Worm (Caenorhabditis elegans) whole organism, L3 larva: ENCODE measurements around the gene T19C4.5.
A peak's percentile ranks its signal among the peaks of the same experiment; 100 is the strongest.

Experiments
- R02D3.7 ChIP-seq: fragments of 150-350 bp; optimal IDR thresholded peaks from 2 replicates; lab custom pipeline; 2014; ENCODE audit warnings: missing biosample characterization, missing genetic modification characterization
- aly-2 ChIP-seq: fragments of 150-350 bp; optimal IDR thresholded peaks from 2 replicates; lab custom pipeline; 2014; ENCODE audit warnings: missing biosample characterization, missing genetic modification characterization
- ama-1 ChIP-seq: fragments of 150-350 bp; optimal IDR thresholded peaks from 2 replicates; lab custom pipeline; 2018
- ceh-16 ChIP-seq: sonication (generic microtip); optimal IDR thresholded peaks from 2 replicates; lab custom pipeline; 2017; ENCODE audit warnings: missing biosample characterization, missing genetic modification characterization
- ceh-28 ChIP-seq: fragments of 150-350 bp; optimal IDR thresholded peaks from 2 replicates; lab custom pipeline; 2014; ENCODE audit warnings: missing biosample characterization, missing genetic modification reagents, missing genetic modification characterization
- ceh-82 ChIP-seq: fragments of 150-350 bp; optimal IDR thresholded peaks from 2 replicates; lab custom pipeline; 2014; ENCODE audit warnings: missing biosample characterization, missing genetic modification characterization
- ceh-9 ChIP-seq: sonication (generic microtip); optimal IDR thresholded peaks from 2 replicates; lab custom pipeline; 2018; ENCODE audit warnings: missing biosample characterization, missing genetic modification characterization
- daf-12 ChIP-seq: fragments of 150-350 bp; optimal IDR thresholded peaks from 2 replicates; lab custom pipeline; 2014; ENCODE audit warnings: missing biosample characterization, missing genetic modification reagents, missing genetic modification characterization
- egl-27 ChIP-seq: sonication (generic microtip); optimal IDR thresholded peaks from 4 replicates; lab custom pipeline; 2017; ENCODE audit warnings: missing biosample characterization, missing genetic modification reagents, missing genetic modification characterization
- elt-2 ChIP-seq: sonication (generic microtip); optimal IDR thresholded peaks from 2 replicates; lab custom pipeline; 2016; ENCODE audit warnings: missing genetic modification reagents, mild to moderate bottlenecking, missing genetic modification characterization, missing compliant biosample characterization
- elt-3 ChIP-seq, 3 experiments: fragments of 150-350 bp in 1 of 3; sonication (generic microtip) in 2 of 3; optimal IDR thresholded peaks; 2 replicates in 2 of 3; 4 replicates in 1 of 3; lab custom pipeline; 2014 to 2017; ENCODE audit warnings: missing biosample characterization in 3 of 3, missing genetic modification characterization in 3 of 3
- eor-1 ChIP-seq, 2 experiments: fragments of 150-350 bp; optimal IDR thresholded peaks; 2 replicates each; lab custom pipeline; 2014 to 2018; ENCODE audit warnings: missing biosample characterization in 2 of 2, missing genetic modification characterization in 2 of 2
- fkh-10 ChIP-seq: sonication (generic microtip); optimal IDR thresholded peaks from 2 replicates; lab custom pipeline; 2017; ENCODE audit warnings: missing biosample characterization, missing genetic modification reagents, missing genetic modification characterization
- fos-1 ChIP-seq: fragments of 150-350 bp; optimal IDR thresholded peaks from 2 replicates; lab custom pipeline; 2014; ENCODE audit warnings: missing biosample characterization, missing genetic modification characterization
- hmg-11 ChIP-seq: sonication (generic microtip); optimal IDR thresholded peaks from 2 replicates; lab custom pipeline; 2016; ENCODE audit warnings: missing genetic modification characterization, missing compliant biosample characterization
- jun-1 ChIP-seq: fragments of 150-350 bp; optimal IDR thresholded peaks from 2 replicates; lab custom pipeline; 2014; ENCODE audit warnings: missing biosample characterization, missing genetic modification reagents, missing genetic modification characterization
- lin-39 ChIP-seq: fragments of 150-350 bp; optimal IDR thresholded peaks from 2 replicates; lab custom pipeline; 2018; ENCODE audit warnings: missing biosample characterization, missing genetic modification reagents, missing genetic modification characterization
- lsy-12 ChIP-seq: sonication (generic microtip); optimal IDR thresholded peaks from 2 replicates; lab custom pipeline; 2016; ENCODE audit warnings: mild to moderate bottlenecking, missing genetic modification characterization, missing compliant biosample characterization
- mdl-1 ChIP-seq: fragments of 150-350 bp; optimal IDR thresholded peaks from 2 replicates; lab custom pipeline; 2014; ENCODE audit warnings: missing biosample characterization, missing genetic modification characterization
- mml-1 ChIP-seq: fragments of 150-350 bp; sonication (generic microtip); optimal IDR thresholded peaks from 3 replicates; lab custom pipeline; 2014; ENCODE audit warnings: missing biosample characterization, missing genetic modification characterization
- nfya-1 ChIP-seq: sonication (generic microtip); optimal IDR thresholded peaks from 2 replicates; lab custom pipeline; 2017; ENCODE audit warnings: missing genetic modification characterization, mild to moderate bottlenecking, missing compliant biosample characterization, antibody characterized with exemption, moderate library complexity; ENCODE audit not compliant: insufficient read depth
- nhr-11 ChIP-seq: fragments of 150-350 bp; optimal IDR thresholded peaks from 2 replicates; lab custom pipeline; 2014; ENCODE audit warnings: missing biosample characterization, missing genetic modification characterization
- nhr-23 ChIP-seq: fragments of 150-350 bp; optimal IDR thresholded peaks from 2 replicates; lab custom pipeline; 2014; ENCODE audit warnings: missing biosample characterization, missing genetic modification reagents, missing genetic modification characterization
- nhr-25 ChIP-seq: sonication (generic microtip); optimal IDR thresholded peaks from 2 replicates; lab custom pipeline; 2017; ENCODE audit warnings: missing biosample characterization, missing genetic modification characterization
- nhr-67 ChIP-seq: fragments of 150-350 bp; optimal IDR thresholded peaks from 2 replicates; lab custom pipeline; 2014; ENCODE audit warnings: missing biosample characterization, missing genetic modification characterization
- nhr-76 ChIP-seq: fragments of 150-350 bp; sonication (generic microtip); optimal IDR thresholded peaks from 5 replicates; lab custom pipeline; 2014; ENCODE audit warnings: missing biosample characterization, missing genetic modification characterization
- nhr-77 ChIP-seq: fragments of 150-350 bp; optimal IDR thresholded peaks from 2 replicates; lab custom pipeline; 2014; ENCODE audit warnings: missing biosample characterization, missing genetic modification characterization
- pha-4 ChIP-seq: fragments of 150-350 bp; optimal IDR thresholded peaks from 2 replicates; lab custom pipeline; 2014; ENCODE audit warnings: missing biosample characterization, missing genetic modification reagents, missing genetic modification characterization
- sea-2 ChIP-seq: fragments of 150-350 bp; sonication (generic microtip); optimal IDR thresholded peaks from 4 replicates; lab custom pipeline; 2014; ENCODE audit warnings: missing biosample characterization, missing genetic modification reagents, missing genetic modification characterization
- skn-1 ChIP-seq: fragments of 150-350 bp; optimal IDR thresholded peaks from 2 replicates; lab custom pipeline; 2014; ENCODE audit warnings: missing biosample characterization, missing genetic modification characterization
- snpc-4 ChIP-seq: fragments of 150-350 bp; optimal IDR thresholded peaks from 2 replicates; lab custom pipeline; 2014; ENCODE audit warnings: missing biosample characterization, missing genetic modification characterization
- tbx-2 ChIP-seq: sonication (generic microtip); optimal IDR thresholded peaks from 2 replicates; lab custom pipeline; 2016; ENCODE audit warnings: mild to moderate bottlenecking, missing genetic modification characterization, missing compliant biosample characterization
- unc-39 ChIP-seq: sonication (generic microtip); optimal IDR thresholded peaks from 4 replicates; lab custom pipeline; 2017; ENCODE audit warnings: missing biosample characterization, missing genetic modification characterization
- unc-62 ChIP-seq: fragments of 150-350 bp; sonication (generic microtip); optimal IDR thresholded peaks from 4 replicates; lab custom pipeline; 2014; ENCODE audit warnings: missing biosample characterization, missing genetic modification reagents, missing genetic modification characterization
- zag-1 ChIP-seq: fragments of 150-350 bp; optimal IDR thresholded peaks from 2 replicates; lab custom pipeline; 2014; ENCODE audit warnings: missing biosample characterization, missing genetic modification characterization
- ztf-4 ChIP-seq: fragments of 150-350 bp; optimal IDR thresholded peaks from 2 replicates; lab custom pipeline; 2014; ENCODE audit warnings: missing biosample characterization, missing genetic modification characterization

T19C4.5 gene

ce11 chrV:11167745-11168144 lies 4.3 kb upstream of the T19C4.5 start:
- TF ChIP-seq nhr-76 (tag; lab: Kevin White, UChicago) = no peak
- TF ChIP-seq fkh-10 (GFP tag; lab: Kevin White, UChicago) = peak; percentile 60
- no peak for TF ChIP-seq sea-2 (GFP tag; lab: Kevin White, UChicago)

- TF ChIP-seq lsy-12 (tag; lab: Kevin White, UChicago) = no peak
- TF ChIP-seq R02D3.7 = no peak
- TF ChIP-seq fos-1 (tag; lab: Kevin White, UChicago) = no peak
- no peak for TF ChIP-seq eor-1 (tag; optimal IDR thresholded peaks at IDR 0.05; lab: Kevin White, UChicago)
- no peak for TF ChIP-seq tbx-2
- TF ChIP-seq ceh-82 = no peak
- no peak for TF ChIP-seq ztf-4 (tag; lab: Kevin White, UChicago)
- no peak for TF ChIP-seq ama-1
- TF ChIP-seq nhr-11 (tag; lab: Kevin White, UChicago) = no peak
- TF ChIP-seq nhr-23 (tag; lab: Kevin White, UChicago) = no peak
- TF ChIP-seq pha-4 (tag; lab: Kevin White, UChicago) = no peak
- no peak for TF ChIP-seq aly-2 (tag; lab: Kevin White, UChicago)
- TF ChIP-seq elt-2 (tag; lab: Kevin White, UChicago) = no peak
- TF ChIP-seq ceh-28 (tag; lab: Kevin White, UChicago) = no peak
- no peak for TF ChIP-seq elt-3 (tag; optimal IDR thresholded peaks at IDR 0.05; lab: Kevin White, UChicago)
- TF ChIP-seq daf-12 = no peak
Measured at ce11 chrV:11170564-11171329, 1.3 kb upstream of the T19C4.5 start.

ce11 chrV:11172667-11173066 lies 654 bp downstream of the T19C4.5 start:
- no peak for TF ChIP-seq zag-1 (tag; lab: Kevin White, UChicago)
- no peak for TF ChIP-seq ceh-28 (tag; lab: Kevin White, UChicago)
- no peak for TF ChIP-seq tbx-2
- TF ChIP-seq fkh-10 (GFP tag; lab: Kevin White, UChicago) = peak; percentile 19
- TF ChIP-seq, all 47 proteins: peak for 1

- TF ChIP-seq unc-62 (GFP tag; lab: Kevin White, UChicago) = no peak
- no peak for TF ChIP-seq zag-1 (tag; lab: Kevin White, UChicago)
- TF ChIP-seq mml-1 (tag; lab: Kevin White, UChicago) = no peak
- peak; percentile 95 for TF ChIP-seq snpc-4 (tag; lab: Kevin White, UChicago)
- TF ChIP-seq nhr-77 (tag; lab: Kevin White, UChicago) = no peak
- TF ChIP-seq aly-2 (tag; lab: Kevin White, UChicago) = no peak
- TF ChIP-seq ama-1 = no peak
- TF ChIP-seq fkh-10 (GFP tag; lab: Kevin White, UChicago) = no peak
- TF ChIP-seq nhr-67 (tag; lab: Kevin White, UChicago) = no peak
- no peak for TF ChIP-seq jun-1 (tag; lab: Kevin White, UChicago)
- TF ChIP-seq fos-1 (tag; lab: Kevin White, UChicago) = no peak
- TF ChIP-seq daf-12 = no peak
- no peak for TF ChIP-seq nhr-25 (tag; lab: Kevin White, UChicago)
- TF ChIP-seq skn-1 (tag; lab: Kevin White, UChicago) = no peak
- TF ChIP-seq ceh-9 (tag; lab: Kevin White, UChicago) = no peak
- TF ChIP-seq lin-39 = peak; percentile 35
- no peak for TF ChIP-seq R02D3.7
- peak; percentile 34 for TF ChIP-seq hmg-11 (tag; lab: Kevin White, UChicago)
- no peak for TF ChIP-seq sea-2 (GFP tag; lab: Kevin White, UChicago)
- TF ChIP-seq ceh-16 = no peak
- TF ChIP-seq eor-1 (tag; optimal IDR thresholded peaks at IDR 0.05; lab: Kevin White, UChicago) = no peak
- TF ChIP-seq mdl-1 (tag; lab: Kevin White, UChicago) = no peak
- peak; percentile 26 for TF ChIP-seq elt-2 (tag; lab: Kevin White, UChicago)
- TF ChIP-seq nfya-1 (tag; lab: Kevin White, UChicago) = peak; percentile 2
- TF ChIP-seq unc-39 (tag; lab: Kevin White, UChicago) = no peak
- TF ChIP-seq nhr-76 (tag; lab: Kevin White, UChicago) = no peak
- TF ChIP-seq egl-27 = no peak
- TF ChIP-seq nhr-11 (tag; lab: Kevin White, UChicago) = no peak
Measured at ce11 chrV:11174663-11175062, 2.6 kb downstream of the T19C4.5 start.
